Worm (Caenorhabditis elegans) whole organism, L1 larva: ENCODE measurements around the gene C01G5.3.

ENCODE experiments used
- C04F5.9 ChIP-seq: sonication (generic microtip); optimal IDR thresholded peaks from 2 replicates; lab custom pipeline; 2016; ENCODE audit warnings: missing genetic modification characterization, missing compliant biosample characterization
- C16A3.4 ChIP-seq: fragments of 150-350 bp; optimal IDR thresholded peaks from 2 replicates; lab custom pipeline; 2014; ENCODE audit warnings: missing biosample characterization, missing genetic modification characterization
- aha-1 ChIP-seq: fragments of 150-350 bp; optimal IDR thresholded peaks from 2 replicates; lab custom pipeline; 2014; ENCODE audit warnings: missing biosample characterization, missing genetic modification characterization
- alr-1 ChIP-seq: fragments of 200-800 bp; sonication (Bioruptor generic); optimal IDR thresholded peaks from 2 replicates; lab custom pipeline; 2018; ENCODE audit warnings: borderline replicate concordance, mild to moderate bottlenecking, missing genetic modification characterization, missing compliant biosample characterization
- aly-2 ChIP-seq: fragments of 150-350 bp; optimal IDR thresholded peaks from 2 replicates; lab custom pipeline; 2014; ENCODE audit warnings: missing biosample characterization, missing genetic modification characterization
- ceh-82 ChIP-seq, 3 experiments: fragments of 150-350 bp in 1 of 3; sonication (generic microtip) in 2 of 3; optimal IDR thresholded peaks; 2 replicates each; lab custom pipeline; 2014 to 2017; ENCODE audit warnings: missing biosample characterization in 3 of 3, missing genetic modification characterization in 3 of 3
- ceh-88 ChIP-seq: fragments of 200-800 bp; sonication (Bioruptor generic); IDR thresholded peaks from 2 replicates; pipeline ENCODE4 v1.3.6; 2022; ENCODE audit warnings: missing genetic modification characterization, missing compliant biosample characterization
- dpl-1 ChIP-seq, 3 experiments: fragments of 150-350 bp in 2 of 3; sonication (generic microtip) in 1 of 3; optimal IDR thresholded peaks; 2 replicates each; lab custom pipeline; 2014 to 2017; ENCODE audit warnings: missing biosample characterization in 3 of 3, missing genetic modification characterization in 3 of 3, missing genetic modification reagents in 3 of 3
- dsc-1 ChIP-seq: sonication (generic microtip); optimal IDR thresholded peaks from 2 replicates; lab custom pipeline; 2016; ENCODE audit warnings: mild to moderate bottlenecking, missing genetic modification characterization, missing compliant biosample characterization
- efl-1 ChIP-seq, 4 experiments: fragments of 150-350 bp; optimal IDR thresholded peaks in 3 of 4; peaks in 1 of 4; 1 replicate in 1 of 4; 2 replicates in 3 of 4; lab custom pipeline; 2014; ENCODE audit warnings: missing biosample characterization in 2 of 4, missing genetic modification characterization in 2 of 4, missing genetic modification reagents in 2 of 4
- egl-27 ChIP-seq, 2 experiments: fragments of 150-350 bp in 1 of 2; sonication (generic microtip); optimal IDR thresholded peaks; 3 replicates each; lab custom pipeline; 2017 to 2018; ENCODE audit warnings: missing biosample characterization in 2 of 2, missing genetic modification characterization in 2 of 2, missing genetic modification reagents in 2 of 2
- elt-3 ChIP-seq, 6 experiments: fragments of 150-350 bp in 1 of 6; sonication (generic microtip); optimal IDR thresholded peaks; 2 replicates each; lab custom pipeline; 2017 to 2018; ENCODE audit warnings: missing biosample characterization in 6 of 6, missing genetic modification characterization in 6 of 6, inconsistent platforms in 1 of 6
- fkh-10 ChIP-seq: sonication (generic microtip); optimal IDR thresholded peaks from 2 replicates; lab custom pipeline; 2017; ENCODE audit warnings: missing biosample characterization, missing genetic modification reagents, missing genetic modification characterization
- fkh-8 ChIP-seq: sonication (generic microtip); optimal IDR thresholded peaks from 2 replicates; lab custom pipeline; 2016; ENCODE audit warnings: mild to moderate bottlenecking, missing genetic modification characterization, missing compliant biosample characterization
- grh-1 ChIP-seq: fragments of 200-800 bp; sonication (Bioruptor generic); IDR thresholded peaks from 2 replicates; pipeline ENCODE4 v1.3.6; 2022; ENCODE audit warnings: missing genetic modification reagents, missing genetic modification characterization, missing compliant biosample characterization
- lin-15B ChIP-seq: fragments of 150-350 bp; sonication (generic microtip); optimal IDR thresholded peaks from 3 replicates; lab custom pipeline; 2014; ENCODE audit warnings: missing biosample characterization, missing genetic modification characterization
- lin-35 ChIP-seq, 2 experiments: fragments of 150-350 bp; optimal IDR thresholded peaks; 2 replicates each; lab custom pipeline; 2014; ENCODE audit warnings: missing biosample characterization in 2 of 2, missing genetic modification characterization in 2 of 2, missing genetic modification reagents in 2 of 2
- lin-39 ChIP-seq: fragments of 150-350 bp; optimal IDR thresholded peaks from 2 replicates; lab custom pipeline; 2014; ENCODE audit warnings: missing biosample characterization, missing genetic modification reagents, missing genetic modification characterization
- lir-3 ChIP-seq: sonication (generic microtip); optimal IDR thresholded peaks from 2 replicates; lab custom pipeline; 2016; ENCODE audit warnings: mild to moderate bottlenecking, missing genetic modification characterization, moderate library complexity, missing compliant biosample characterization; ENCODE audit not compliant: poor library complexity
- mdl-1 ChIP-seq, 2 experiments: fragments of 150-350 bp; optimal IDR thresholded peaks; 2 replicates each; lab custom pipeline; 2014 to 2017; ENCODE audit warnings: missing biosample characterization in 2 of 2, missing genetic modification characterization in 2 of 2, inconsistent platforms in 1 of 2
- mef-2 ChIP-seq: fragments of 150-350 bp; optimal IDR thresholded peaks from 2 replicates; lab custom pipeline; 2014; ENCODE audit warnings: missing biosample characterization, missing genetic modification characterization
- mep-1 ChIP-seq: fragments of 150-350 bp; optimal IDR thresholded peaks from 2 replicates; lab custom pipeline; 2014; ENCODE audit warnings: missing biosample characterization, missing genetic modification characterization
- nhr-11 ChIP-seq: fragments of 150-350 bp; optimal IDR thresholded peaks from 2 replicates; lab custom pipeline; 2014; ENCODE audit warnings: missing biosample characterization, missing genetic modification characterization
- nhr-12 ChIP-seq: sonication (generic microtip); optimal IDR thresholded peaks from 2 replicates; lab custom pipeline; 2017; ENCODE audit warnings: missing biosample characterization, missing genetic modification characterization
- nhr-20 ChIP-seq: sonication (generic microtip); optimal IDR thresholded peaks from 2 replicates; lab custom pipeline; 2016; ENCODE audit warnings: mild to moderate bottlenecking, missing genetic modification characterization, missing compliant biosample characterization
- nhr-28 ChIP-seq: fragments of 150-350 bp; optimal IDR thresholded peaks from 2 replicates; lab custom pipeline; 2014; ENCODE audit warnings: missing biosample characterization, missing genetic modification characterization
- nhr-47 ChIP-seq: sonication (generic microtip); optimal IDR thresholded peaks from 2 replicates; lab custom pipeline; 2016; ENCODE audit warnings: mild to moderate bottlenecking, missing genetic modification characterization, moderate library complexity, missing compliant biosample characterization
- nhr-71 ChIP-seq: sonication (generic microtip); optimal IDR thresholded peaks from 2 replicates; lab custom pipeline; 2016; ENCODE audit warnings: mild to moderate bottlenecking, missing genetic modification characterization, moderate library complexity, missing compliant biosample characterization
- nhr-76 ChIP-seq: sonication (generic microtip); optimal IDR thresholded peaks from 2 replicates; lab custom pipeline; 2017; ENCODE audit warnings: missing biosample characterization, missing genetic modification characterization
- sox-4 ChIP-seq: sonication (generic microtip); optimal IDR thresholded peaks from 2 replicates; lab custom pipeline; 2016; ENCODE audit warnings: missing genetic modification characterization, missing compliant biosample characterization
- sup-37 ChIP-seq: fragments of 200-800 bp; sonication (Bioruptor generic); optimal IDR thresholded peaks from 2 replicates; lab custom pipeline; 2018; ENCODE audit warnings: mild to moderate bottlenecking, missing genetic modification characterization, missing compliant biosample characterization
- swsn-7 ChIP-seq: sonication (generic microtip); optimal IDR thresholded peaks from 2 replicates; lab custom pipeline; 2016; ENCODE audit warnings: missing genetic modification characterization, missing compliant biosample characterization
- tlp-1 ChIP-seq: fragments of 150-350 bp; optimal IDR thresholded peaks from 2 replicates; lab custom pipeline; 2014; ENCODE audit warnings: missing biosample characterization, missing genetic modification characterization
- unc-62 ChIP-seq: fragments of 150-350 bp; optimal IDR thresholded peaks from 2 replicates; lab custom pipeline; 2014; ENCODE audit warnings: missing biosample characterization, missing genetic modification reagents, missing genetic modification characterization
- vab-15 ChIP-seq: sonication (generic microtip); optimal IDR thresholded peaks from 2 replicates; lab custom pipeline; 2017; ENCODE audit warnings: missing genotype, mild to moderate bottlenecking, missing genetic modification characterization, missing compliant biosample characterization
- xbp-1 ChIP-seq: sonication (generic microtip); optimal IDR thresholded peaks from 2 replicates; lab custom pipeline; 2016; ENCODE audit warnings: missing genetic modification characterization, missing compliant biosample characterization
- zip-4 ChIP-seq: fragments of 200-800 bp; sonication (Bioruptor generic); optimal IDR thresholded peaks from 2 replicates; lab custom pipeline; 2018; ENCODE audit warnings: mild to moderate bottlenecking, missing genetic modification characterization, moderate library complexity, missing compliant biosample characterization

The C01G5.3 gene

DNA sequence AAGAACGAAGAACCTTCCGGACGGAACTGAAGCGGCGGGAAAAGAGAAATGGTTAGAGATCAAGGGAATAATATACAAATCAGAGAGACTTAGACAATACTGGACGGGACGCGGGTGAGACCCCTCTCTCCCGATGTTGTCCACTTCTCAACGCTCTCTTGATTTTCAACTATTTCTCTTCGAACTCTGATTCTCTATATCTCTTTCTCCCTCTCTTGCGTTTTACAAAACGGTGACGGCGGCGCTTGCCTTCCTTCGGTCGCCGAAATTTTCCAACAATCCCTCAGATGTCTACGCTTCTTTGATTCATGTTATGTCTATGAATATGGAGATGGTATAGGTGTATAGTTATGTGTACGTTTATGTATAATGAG lies 40.7 kb downstream of the C01G5.3 start (continued):
- TF ChIP-seq sox-4 (no peak), ceh-88 (GFP tag; lab: Robert Waterston, UW) (no peak), vab-15 (tag; lab: Kevin White, UChicago) (no peak), nhr-12 (tag; lab: Kevin White, UChicago) (no peak), nhr-11 (tag; lab: Kevin White, UChicago) (no peak), C04F5.9 (no peak), dsc-1 (tag; lab: Kevin White, UChicago) (peak; percentile 3), mdl-1 (tag; optimal IDR thresholded peaks at IDR 0.05; lab: Kevin White, UChicago) (peak in 1 of 2 experiments; percentile 30), egl-27 (tag; optimal IDR thresholded peaks at IDR 0.05; lab: Kevin White, UChicago) (no peak), aly-2 (tag; lab: Kevin White, UChicago) (no peak), fkh-8 (tag; lab: Kevin White, UChicago) (no peak), C16A3.4 (tag; lab: Kevin White, UChicago) (peak; percentile 49), nhr-20 (tag; lab: Kevin White, UChicago) (peak; percentile 74), ceh-82 (tag; optimal IDR thresholded peaks at IDR 0.05; lab: Kevin White, UChicago) (peak; percentile 2 to 13 (median 7)), lin-35 (GFP tag; optimal IDR thresholded peaks at IDR 0.05; lab: Kevin White, UChicago) (peak; percentile 46 to 65), grh-1 (no peak), lin-39 (tag; lab: Kevin White, UChicago) (no peak), unc-62 (no peak), lir-3 (tag; lab: Kevin White, UChicago) (peak; percentile 4), nhr-71 (tag; lab: Kevin White, UChicago) (peak; percentile 77), nhr-76 (no peak), tlp-1 (tag; lab: Kevin White, UChicago) (no peak), alr-1 (tag; lab: Kevin White, UChicago) (no peak), mep-1 (tag; lab: Kevin White, UChicago) (peak; percentile 76), sup-37 (GFP tag; lab: Kevin White, UChicago) (no peak), nhr-47 (tag; lab: Kevin White, UChicago) (peak; percentile 47), dpl-1 (GFP tag; optimal IDR thresholded peaks at IDR 0.05; lab: Kevin White, UChicago) (peak; percentile 36 to 48 (median 45)), fkh-10 (GFP tag; lab: Kevin White, UChicago) (no peak), efl-1 (optimal IDR thresholded peaks at IDR 0.05; lab: Kevin White, UChicago) (peak; percentile 61 to 67), efl-1 (GFP tag; optimal IDR thresholded peaks at IDR 0.05 in 1 of 2; lab: Kevin White, UChicago) (peak; percentile 0 to 87), swsn-7 (peak; percentile 53), elt-3 (tag; optimal IDR thresholded peaks at IDR 0.05; lab: Kevin White, UChicago) (peak in 2 of 6 experiments; percentile 18 to 28), nhr-28 (no peak)

- no peak for TF ChIP-seq dsc-1 (tag; lab: Kevin White, UChicago)
- no peak for TF ChIP-seq sup-37 (GFP tag; lab: Kevin White, UChicago)
Observed at ce11 chrIV:6577914-6578313, 41.9 kb downstream of the C01G5.3 start, which contains the start of gene C43G2.3. TSS of gene C43G2.3 (plus strand) at chrIV:6578214.

DNA sequence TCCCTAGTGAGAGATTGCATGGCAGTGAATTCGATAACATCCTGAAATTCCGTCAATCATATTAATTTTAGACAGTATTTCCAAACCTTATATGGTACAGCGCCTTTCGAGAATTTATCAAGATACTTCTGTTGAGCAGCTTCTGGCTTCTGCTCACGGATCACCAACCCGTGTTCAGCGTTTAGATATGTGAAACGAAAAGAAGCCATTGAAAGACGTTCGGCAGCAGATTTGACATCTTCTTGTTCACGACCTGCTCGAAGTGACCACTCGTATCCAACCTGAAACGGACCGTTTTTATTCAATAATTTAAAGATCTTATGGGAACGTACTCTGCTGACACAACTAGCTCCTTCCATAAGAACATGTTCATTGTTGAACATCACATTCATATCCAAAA lies 45.6 kb downstream of the C01G5.3 start:
- TF ChIP-seq dpl-1 (GFP tag; optimal IDR thresholded peaks at IDR 0.05; lab: Kevin White, UChicago), result no peak
- no peak for TF ChIP-seq lin-15B (tag; lab: Kevin White, UChicago)
- no peak for TF ChIP-seq zip-4 (GFP tag; lab: Kevin White, UChicago)
- no peak for TF ChIP-seq xbp-1 (tag; lab: Kevin White, UChicago)
- TF ChIP-seq mef-2 (tag; lab: Kevin White, UChicago), result no peak

ce11 chrIV:6582604-6583003 lies 46.6 kb downstream of the C01G5.3 start, which contains the start of gene odr-8:
TSS of gene odr-8 (minus strand) at chrIV:6582704.
- TF ChIP-seq ceh-88 (GFP tag; lab: Robert Waterston, UW) (no peak), aha-1 (tag; lab: Kevin White, UChicago) (no peak)
